Worm (Caenorhabditis elegans): ENCODE results near the gene C07A12.7.

ce11 chrX:4548929-4549328 is 27.0 kb upstream of the C07A12.7 start:
- no peak for TF ChIP-seq daf-12 (tag; optimal IDR thresholded peaks at IDR 0.05)
- no peak for TF ChIP-seq unc-39 (tag; optimal IDR thresholded peaks at IDR 0.05)
- TF ChIP-seq egl-27 (tag; optimal IDR thresholded peaks at IDR 0.05): no peak
- no peak for TF ChIP-seq snpc-4 (tag; optimal IDR thresholded peaks at IDR 0.05)
- TF ChIP-seq pha-4 (GFP tag; IDR thresholded peaks at IDR 0.05): no peak
- TF ChIP-seq pha-4 (tag; optimal IDR thresholded peaks at IDR 0.05): no peak
- TF ChIP-seq aly-2 (tag; optimal IDR thresholded peaks at IDR 0.05): no peak
